Fruit fly (Drosophila melanogaster) S2 (cell line): Measurements from ENCODE around the gene aay.

Experiments
- CG8478 ChIP-seq: fragments of >200 bp; optimal IDR thresholded peaks from 2 replicates; lab custom pipeline; 2018
- CTCF ChIP-seq, 2 experiments: fragments of >200 bp; optimal IDR thresholded peaks; 2 replicates each; lab custom pipeline; 2018

DNA sequence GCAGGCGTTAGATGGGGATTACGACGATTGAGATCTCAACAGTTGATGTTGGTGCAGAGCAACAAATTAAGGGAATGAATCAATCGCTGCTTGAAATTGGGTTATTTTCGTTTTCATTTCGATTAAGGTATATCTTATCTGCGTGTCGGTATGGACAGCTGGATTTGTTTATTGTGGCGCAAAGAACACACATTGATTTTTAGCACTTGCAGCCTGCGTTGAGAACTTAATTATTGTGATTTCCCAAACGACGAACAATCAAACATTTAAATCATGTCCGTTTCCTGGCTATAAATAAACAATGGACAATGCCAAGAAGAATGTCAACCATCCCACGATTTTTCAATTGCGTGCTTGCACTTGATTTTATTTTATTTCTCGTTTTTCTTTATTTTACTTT lies 25.0 kb upstream of the aay start:
- TF ChIP-seq CG8478 (lab: Kevin White, UChicago) (no peak), CTCF (optimal IDR thresholded peaks at IDR 0.05; lab: Kevin White, UChicago) (no peak)
